Worm (Caenorhabditis elegans) whole organism, L1 larva: ENCODE measurements around the gene eol-1.

Source experiments
- F16B12.6 ChIP-seq: fragments of 150-350 bp; optimal IDR thresholded peaks from 2 replicates; lab custom pipeline; 2014; ENCODE audit warnings: missing biosample characterization, missing genetic modification characterization
- aly-2 ChIP-seq: fragments of 150-350 bp; optimal IDR thresholded peaks from 2 replicates; lab custom pipeline; 2014; ENCODE audit warnings: missing biosample characterization, missing genetic modification characterization
- ama-1 ChIP-seq: fragments of 150-350 bp; optimal IDR thresholded peaks from 2 replicates; lab custom pipeline; 2014
- ceh-8 ChIP-seq: fragments of 200-800 bp; sonication (Bioruptor generic); optimal IDR thresholded peaks from 2 replicates; lab custom pipeline; 2018; ENCODE audit warnings: mild to moderate bottlenecking, missing genetic modification characterization, moderate library complexity, missing compliant biosample characterization
- ceh-82 ChIP-seq, 3 experiments: fragments of 150-350 bp in 1 of 3; sonication (generic microtip) in 2 of 3; optimal IDR thresholded peaks; 2 replicates each; lab custom pipeline; 2014 to 2017; ENCODE audit warnings: missing biosample characterization in 3 of 3, missing genetic modification characterization in 3 of 3
- ces-1 ChIP-seq: fragments of 150-350 bp; optimal IDR thresholded peaks from 2 replicates; lab custom pipeline; 2014; ENCODE audit warnings: missing biosample characterization, missing genetic modification reagents, missing genetic modification characterization
- dsc-1 ChIP-seq: sonication (generic microtip); optimal IDR thresholded peaks from 2 replicates; lab custom pipeline; 2016; ENCODE audit warnings: mild to moderate bottlenecking, missing genetic modification characterization, missing compliant biosample characterization
- efl-1 ChIP-seq, 4 experiments: fragments of 150-350 bp; optimal IDR thresholded peaks in 3 of 4; peaks in 1 of 4; 1 replicate in 1 of 4; 2 replicates in 3 of 4; lab custom pipeline; 2014; ENCODE audit warnings: missing biosample characterization in 2 of 4, missing genetic modification characterization in 2 of 4, missing genetic modification reagents in 2 of 4
- efl-3 ChIP-seq: fragments of 200-800 bp; sonication (Bioruptor generic); optimal IDR thresholded peaks from 2 replicates; lab custom pipeline; 2018; ENCODE audit warnings: mild to moderate bottlenecking, missing genetic modification characterization, missing compliant biosample characterization
- egl-27 ChIP-seq, 2 experiments: fragments of 150-350 bp in 1 of 2; sonication (generic microtip); optimal IDR thresholded peaks; 3 replicates each; lab custom pipeline; 2017 to 2018; ENCODE audit warnings: missing biosample characterization in 2 of 2, missing genetic modification characterization in 2 of 2, missing genetic modification reagents in 2 of 2
- elt-3 ChIP-seq, 6 experiments: fragments of 150-350 bp in 1 of 6; sonication (generic microtip); optimal IDR thresholded peaks; 2 replicates each; lab custom pipeline; 2017 to 2018; ENCODE audit warnings: missing biosample characterization in 6 of 6, missing genetic modification characterization in 6 of 6, inconsistent platforms in 1 of 6
- ets-5 ChIP-seq: fragments of 200-800 bp; sonication (Bioruptor generic); IDR thresholded peaks from 2 replicates; pipeline ENCODE4 v1.3.6; 2022; ENCODE audit warnings: missing genetic modification characterization, missing compliant biosample characterization
- fkh-8 ChIP-seq: sonication (generic microtip); optimal IDR thresholded peaks from 2 replicates; lab custom pipeline; 2016; ENCODE audit warnings: mild to moderate bottlenecking, missing genetic modification characterization, missing compliant biosample characterization
- hlh-17 ChIP-seq: fragments of 200-800 bp; sonication (Bioruptor generic); optimal IDR thresholded peaks from 2 replicates; lab custom pipeline; 2018; ENCODE audit warnings: missing genetic modification characterization, mild to moderate bottlenecking, missing compliant biosample characterization, moderate library complexity, borderline replicate concordance
- isw-1 ChIP-seq: fragments of 200-800 bp; sonication (Bioruptor generic); IDR thresholded peaks from 2 replicates; pipeline ENCODE4 v1.3.6; 2022; ENCODE audit warnings: missing genetic modification characterization, missing compliant biosample characterization
- lin-13 ChIP-seq: fragments of 150-350 bp; optimal IDR thresholded peaks from 2 replicates; lab custom pipeline; 2014; ENCODE audit warnings: missing biosample characterization, missing genetic modification reagents, missing genetic modification characterization
- lin-14 ChIP-seq: fragments of 200-800 bp; sonication (Bioruptor generic); optimal IDR thresholded peaks from 2 replicates; lab custom pipeline; 2018; ENCODE audit warnings: mild to moderate bottlenecking, missing genetic modification characterization, moderate library complexity, missing compliant biosample characterization
- lir-3 ChIP-seq: sonication (generic microtip); optimal IDR thresholded peaks from 2 replicates; lab custom pipeline; 2016; ENCODE audit warnings: mild to moderate bottlenecking, missing genetic modification characterization, moderate library complexity, missing compliant biosample characterization; ENCODE audit not compliant: poor library complexity
- mab-9 ChIP-seq: fragments of 200-800 bp; sonication (Bioruptor generic); IDR thresholded peaks from 2 replicates; pipeline ENCODE4 v1.3.6; 2022; ENCODE audit warnings: missing genetic modification reagents, missing genetic modification characterization, missing compliant biosample characterization
- mdl-1 ChIP-seq, 2 experiments: fragments of 150-350 bp; optimal IDR thresholded peaks; 2 replicates each; lab custom pipeline; 2014 to 2017; ENCODE audit warnings: missing biosample characterization in 2 of 2, missing genetic modification characterization in 2 of 2, inconsistent platforms in 1 of 2
- nhr-12 ChIP-seq: sonication (generic microtip); optimal IDR thresholded peaks from 2 replicates; lab custom pipeline; 2017; ENCODE audit warnings: missing biosample characterization, missing genetic modification characterization
- nhr-20 ChIP-seq: sonication (generic microtip); optimal IDR thresholded peaks from 2 replicates; lab custom pipeline; 2016; ENCODE audit warnings: mild to moderate bottlenecking, missing genetic modification characterization, missing compliant biosample characterization
- nhr-28 ChIP-seq: fragments of 150-350 bp; optimal IDR thresholded peaks from 2 replicates; lab custom pipeline; 2014; ENCODE audit warnings: missing biosample characterization, missing genetic modification characterization
- nhr-71 ChIP-seq: sonication (generic microtip); optimal IDR thresholded peaks from 2 replicates; lab custom pipeline; 2016; ENCODE audit warnings: mild to moderate bottlenecking, missing genetic modification characterization, moderate library complexity, missing compliant biosample characterization
- nhr-76 ChIP-seq: sonication (generic microtip); optimal IDR thresholded peaks from 2 replicates; lab custom pipeline; 2017; ENCODE audit warnings: missing biosample characterization, missing genetic modification characterization
- pqm-1 ChIP-seq: sonication (generic microtip); optimal IDR thresholded peaks from 3 replicates; lab custom pipeline; 2017; ENCODE audit warnings: missing biosample characterization, missing genetic modification characterization
- sptf-1 ChIP-seq: fragments of 150-350 bp; optimal IDR thresholded peaks from 2 replicates; lab custom pipeline; 2014; ENCODE audit warnings: missing biosample characterization, missing genetic modification characterization
- sup-37 ChIP-seq: fragments of 200-800 bp; sonication (Bioruptor generic); optimal IDR thresholded peaks from 2 replicates; lab custom pipeline; 2018; ENCODE audit warnings: mild to moderate bottlenecking, missing genetic modification characterization, missing compliant biosample characterization
- tbx-2 ChIP-seq: sonication (generic microtip); optimal IDR thresholded peaks from 2 replicates; lab custom pipeline; 2016; ENCODE audit warnings: missing genetic modification characterization, missing compliant biosample characterization
- unc-130 ChIP-seq: fragments of 150-350 bp; optimal IDR thresholded peaks from 2 replicates; lab custom pipeline; 2017; ENCODE audit warnings: missing biosample characterization, missing genetic modification characterization, inconsistent platforms
- unc-62 ChIP-seq: fragments of 150-350 bp; optimal IDR thresholded peaks from 2 replicates; lab custom pipeline; 2014; ENCODE audit warnings: missing biosample characterization, missing genetic modification reagents, missing genetic modification characterization
- unc-86 ChIP-seq: sonication (generic microtip); optimal IDR thresholded peaks from 2 replicates; lab custom pipeline; 2016; ENCODE audit warnings: missing genetic modification characterization, missing compliant biosample characterization
- zip-4 ChIP-seq: fragments of 200-800 bp; sonication (Bioruptor generic); optimal IDR thresholded peaks from 2 replicates; lab custom pipeline; 2018; ENCODE audit warnings: mild to moderate bottlenecking, missing genetic modification characterization, moderate library complexity, missing compliant biosample characterization

Gene eol-1

DNA sequence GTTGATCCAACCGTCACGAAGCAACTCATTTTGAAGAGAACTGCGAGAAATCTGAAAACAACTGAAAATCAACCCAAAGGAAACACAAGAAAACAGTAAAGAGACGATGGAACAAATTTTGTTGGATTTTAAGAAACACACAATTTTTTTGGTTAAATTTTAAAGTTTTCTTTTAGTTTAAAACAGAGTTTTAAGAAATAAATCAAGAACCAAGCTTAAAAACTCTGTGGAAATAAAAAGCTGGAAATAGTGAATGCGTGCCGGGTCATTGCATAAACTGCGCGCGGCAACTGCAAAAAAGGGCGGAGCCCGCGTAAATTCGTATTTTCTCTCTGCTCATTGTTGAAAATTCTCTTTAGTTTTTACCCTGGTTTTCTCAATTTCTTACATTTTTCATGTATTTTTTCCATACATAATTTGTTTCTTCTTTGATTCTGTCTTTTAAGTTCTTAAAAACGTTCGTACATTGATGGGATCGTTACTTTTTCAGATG is 18.7 kb downstream of the eol-1 start, which contains the start of the genes algn-13 and R10D12.13 (continued):
- TF ChIP-seq lir-3 (tag; lab: Kevin White, UChicago): peak; percentile 41
- peak; percentile 59 for TF ChIP-seq lin-13 (GFP tag; lab: Kevin White, UChicago)
- TF ChIP-seq F16B12.6 (tag; lab: Kevin White, UChicago): peak; percentile 9
- peak; percentile 65 for TF ChIP-seq dsc-1
- peak; percentile 6 for TF ChIP-seq zip-4 (GFP tag; lab: Kevin White, UChicago)

DNA sequence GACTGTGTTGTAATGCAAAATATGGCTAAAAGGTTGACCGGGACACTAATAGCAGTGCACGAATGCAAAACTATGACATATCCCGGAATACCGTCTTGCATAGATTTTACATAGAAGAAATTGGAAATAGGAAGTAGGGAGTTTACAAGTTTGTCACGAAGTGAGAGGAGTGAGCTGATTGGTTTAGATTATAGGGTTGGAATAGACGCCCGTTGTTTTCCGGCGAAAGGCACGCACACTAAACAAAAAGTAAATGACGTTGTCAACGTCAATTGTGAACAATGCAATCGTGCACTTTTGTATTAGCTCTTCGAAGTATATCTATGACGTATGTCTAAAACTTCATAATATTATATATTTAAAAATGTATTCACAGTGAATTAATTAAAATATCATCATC is 19.8 kb downstream of the eol-1 start, which contains the start of gene srh-24:
Gene srh-24 (minus strand): TSS at position 101 of the 400 bp plus-strand sequence.
- TF ChIP-seq sptf-1: no peak
- no peak for TF ChIP-seq unc-86 (tag; lab: Kevin White, UChicago)
- no peak for TF ChIP-seq fkh-8
- no peak for TF ChIP-seq unc-62 (GFP tag; lab: Kevin White, UChicago)

DNA sequence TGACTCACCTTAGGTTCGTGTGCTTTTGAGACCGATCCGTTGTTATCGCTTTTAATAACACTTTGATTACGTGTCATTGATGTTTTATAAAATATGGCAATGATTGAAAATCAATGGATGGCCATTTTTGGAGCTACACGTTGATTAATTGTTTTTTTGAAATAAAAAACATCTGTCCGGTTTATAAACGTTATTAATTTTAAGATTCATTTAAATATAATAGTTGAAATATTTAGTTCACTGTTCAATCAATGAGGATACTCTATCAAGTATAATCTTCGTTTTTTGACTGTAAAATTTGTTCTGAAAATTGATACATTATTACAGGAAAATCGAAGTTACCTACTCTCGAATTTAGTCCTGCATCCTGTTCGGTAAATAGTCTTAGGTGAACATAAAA is 22.5 kb downstream of the eol-1 start, which contains the start of gene R10D12.10:
Gene R10D12.10 (minus strand): TSS at position 101 of the 400 bp plus-strand sequence.
- no peak for TF ChIP-seq efl-3 (GFP tag; lab: Kevin White, UChicago)
- no peak for TF ChIP-seq mdl-1 (tag; optimal IDR thresholded peaks at IDR 0.05; lab: Kevin White, UChicago)
- TF ChIP-seq, all 84 proteins: peak for 0

DNA sequence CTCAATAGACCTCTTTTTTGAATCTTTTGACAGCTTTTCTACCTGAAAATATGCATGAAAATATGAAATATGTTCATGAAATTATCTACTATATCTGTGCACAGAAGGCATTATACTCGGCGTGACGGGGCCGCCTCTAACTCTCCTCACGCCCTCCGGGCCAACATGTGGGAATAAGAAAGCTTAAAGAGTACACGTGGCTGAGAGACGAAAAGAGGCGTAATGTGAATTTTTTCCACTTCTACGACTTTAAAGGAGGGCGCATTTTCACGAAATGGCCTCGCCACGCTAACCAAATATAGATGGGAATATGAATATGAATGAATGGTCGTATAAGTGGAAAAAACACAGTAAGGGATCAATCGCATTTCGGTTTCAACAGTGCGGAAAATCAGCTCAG is 23.0 kb downstream of the eol-1 start:
- TF ChIP-seq nhr-28 (no peak), sup-37 (GFP tag; lab: Kevin White, UChicago) (no peak), mab-9 (GFP tag; lab: Robert Waterston, UW) (no peak), nhr-76 (no peak)

DNA sequence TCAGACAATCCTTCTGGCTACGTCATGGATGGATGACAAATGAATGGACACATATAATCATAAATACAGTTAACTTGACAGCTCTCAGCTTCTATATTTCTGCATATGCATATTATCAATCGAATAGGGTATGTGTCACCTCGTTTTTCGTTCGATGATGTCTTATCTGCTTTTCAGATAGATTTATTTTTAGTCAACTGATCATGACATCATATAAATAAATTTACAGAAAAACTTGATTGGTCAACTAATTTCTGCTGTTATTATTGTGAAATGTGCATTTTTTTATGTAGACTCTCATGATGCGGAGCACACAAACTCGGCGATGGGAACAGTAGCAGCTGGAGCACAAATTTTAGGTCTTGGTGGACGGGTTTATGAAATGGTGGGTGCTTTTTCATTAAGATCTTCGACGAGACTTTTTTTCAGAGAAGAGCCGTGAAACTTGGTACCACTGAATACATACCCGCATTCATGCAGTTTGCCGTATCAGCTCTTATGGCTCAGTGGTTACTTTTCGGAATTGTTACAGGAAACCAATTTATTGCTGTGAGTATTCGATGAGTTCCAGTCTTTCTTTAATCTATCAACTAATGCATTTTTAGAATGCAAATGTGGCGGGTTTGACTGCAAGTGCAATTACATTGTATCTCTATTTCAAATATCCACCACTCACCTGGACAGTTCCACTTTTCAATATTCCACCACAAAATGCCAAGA is 25.2 kb downstream of the eol-1 start:
- TF ChIP-seq unc-86 (tag; lab: Kevin White, UChicago) (no peak), lin-14 (GFP tag; lab: Kevin White, UChicago) (no peak), nhr-12 (no peak), pqm-1 (tag; lab: Kevin White, UChicago) (no peak), nhr-20 (no peak), egl-27 (tag; optimal IDR thresholded peaks at IDR 0.05; lab: Kevin White, UChicago) (no peak), tbx-2 (tag; lab: Kevin White, UChicago) (no peak), hlh-17 (GFP tag; lab: Kevin White, UChicago) (no peak), ama-1 (lab: Kevin White, UChicago) (no peak), ceh-82 (tag; optimal IDR thresholded peaks at IDR 0.05; lab: Kevin White, UChicago) (no peak), F16B12.6 (tag; lab: Kevin White, UChicago) (no peak), isw-1 (GFP tag; lab: Robert Waterston, UW) (no peak)

DNA sequence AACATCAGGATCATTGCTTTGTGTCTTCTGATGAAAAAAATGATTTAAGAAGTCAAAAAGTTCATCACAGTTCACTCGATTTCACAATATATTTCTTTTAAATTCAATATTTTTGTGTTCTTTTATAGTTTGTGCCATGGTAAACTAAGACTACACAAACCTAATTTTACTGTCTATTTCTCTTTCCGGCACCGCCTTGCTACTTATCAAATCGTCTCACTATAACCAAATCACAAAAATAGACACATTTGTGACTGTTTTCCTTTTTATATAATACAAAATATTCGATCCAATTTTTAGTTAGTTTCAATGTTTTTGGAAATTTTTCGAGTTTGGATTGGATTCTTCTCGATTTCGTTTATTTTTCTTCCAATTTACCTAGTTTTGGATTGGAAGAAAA is 26.7 kb downstream of the eol-1 start, which contains the start of gene swt-6:
Gene swt-6 (plus strand): TSS at position 301 of the 400 bp plus-strand sequence.
- TF ChIP-seq fkh-8 (no peak), efl-1 (optimal IDR thresholded peaks at IDR 0.05; lab: Kevin White, UChicago) (no peak), efl-1 (GFP tag; optimal IDR thresholded peaks at IDR 0.05 in 1 of 2; lab: Kevin White, UChicago) (peak in 1 of 2 experiments; percentile 22), mdl-1 (tag; optimal IDR thresholded peaks at IDR 0.05; lab: Kevin White, UChicago) (no peak)

DNA sequence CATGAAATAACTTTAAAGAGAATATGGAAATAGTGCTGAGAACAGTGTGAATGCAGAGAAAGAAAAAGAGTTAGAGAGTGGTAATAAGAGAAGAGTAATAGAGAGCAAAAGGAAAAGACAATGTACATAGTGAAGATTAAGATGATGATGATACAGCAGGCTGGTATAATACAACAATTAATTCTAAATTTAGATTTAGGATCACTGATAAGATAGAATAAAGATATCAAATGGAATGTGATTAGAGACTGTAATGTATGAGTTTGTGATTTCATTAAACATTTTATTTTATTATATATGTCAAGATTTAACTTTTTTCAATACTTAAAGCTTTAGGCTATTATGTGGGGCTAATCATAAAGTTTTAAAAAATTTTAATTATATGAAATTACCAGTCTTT is 27.5 kb downstream of the eol-1 start, which contains the start of gene R10D12.8:
Gene R10D12.8 (minus strand): TSS at position 101 of the 400 bp plus-strand sequence.
- no peak for TF ChIP-seq efl-1 (optimal IDR thresholded peaks at IDR 0.05; lab: Kevin White, UChicago)
- peak in 1 of 2 experiments; percentile 35 for TF ChIP-seq efl-1 (GFP tag; optimal IDR thresholded peaks at IDR 0.05 in 1 of 2; lab: Kevin White, UChicago)
- TF ChIP-seq ceh-8 (GFP tag; lab: Kevin White, UChicago): no peak
- TF ChIP-seq F16B12.6 (tag; lab: Kevin White, UChicago): no peak
- TF ChIP-seq ets-5 (GFP tag; lab: Robert Waterston, UW): no peak
- TF ChIP-seq elt-3 (tag; optimal IDR thresholded peaks at IDR 0.05; lab: Kevin White, UChicago): peak in 1 of 6 experiments; percentile 45
- TF ChIP-seq ces-1 (GFP tag; lab: Kevin White, UChicago): no peak
- no peak for TF ChIP-seq unc-130
- TF ChIP-seq aly-2 (tag; lab: Kevin White, UChicago): no peak
- no peak for TF ChIP-seq nhr-71 (tag; lab: Kevin White, UChicago)
